Fruit fly (Drosophila melanogaster) S2 (cell line): ENCODE results near the gene CG12493.

Source experiments
- CG8478 ChIP-seq: fragments of >200 bp; optimal IDR thresholded peaks from 2 replicates; lab custom pipeline; 2018
- CTCF ChIP-seq, 2 experiments: fragments of >200 bp; optimal IDR thresholded peaks; 2 replicates each; lab custom pipeline; 2018

The CG12493 gene

DNA sequence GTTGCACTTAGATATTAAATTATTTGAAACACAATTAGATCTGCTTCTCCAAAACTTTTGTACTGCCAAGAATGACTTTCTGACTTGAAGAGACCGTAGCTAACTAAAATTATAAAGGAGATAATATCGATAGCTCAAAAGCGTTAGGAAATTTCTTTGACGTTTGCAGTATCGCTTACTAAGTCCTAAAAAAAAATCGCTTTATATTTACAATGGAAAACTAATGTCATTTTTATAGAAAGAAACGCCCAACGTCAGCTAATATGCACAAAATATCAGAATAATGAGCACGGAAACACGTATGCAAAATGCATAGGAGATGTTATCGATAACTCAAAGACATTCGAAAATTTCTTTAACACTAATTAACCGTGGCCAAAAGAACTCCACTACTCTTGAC is at the start of gene CG12493:
Gene CG12493, minus strand, starts transcription at position 101 of the 400 bp plus-strand sequence.
- TF ChIP-seq CTCF (optimal IDR thresholded peaks at IDR 0.05; lab: Kevin White, UChicago) (no peak), CG8478 (lab: Kevin White, UChicago) (no peak)

DNA sequence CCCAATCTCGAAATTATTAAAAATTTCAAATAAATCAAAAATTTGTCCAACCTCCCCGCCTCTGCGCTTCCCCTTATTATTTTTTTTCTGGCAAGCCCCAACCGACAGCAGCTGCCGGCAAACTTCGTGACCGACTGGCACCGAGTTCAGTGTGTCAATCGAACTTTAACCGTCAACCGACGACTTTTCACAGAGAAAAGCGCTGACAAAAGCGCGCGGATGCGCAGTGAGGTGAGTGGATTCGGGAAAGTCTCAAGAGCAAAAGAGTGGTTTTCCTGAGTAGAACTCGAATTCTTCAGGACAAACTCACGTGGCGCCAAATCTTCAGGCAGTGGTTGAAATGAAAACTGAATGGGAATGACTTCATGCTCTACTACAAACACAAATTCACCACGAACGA is 47.1 kb upstream of the CG12493 start:
- TF ChIP-seq CG8478 (lab: Kevin White, UChicago) (no peak), CTCF (optimal IDR thresholded peaks at IDR 0.05; lab: Kevin White, UChicago) (peak; percentile 41)

dm6 chr3L:4776432-4776831 is 22.9 kb upstream of the CG12493 start:
- TF ChIP-seq CTCF (optimal IDR thresholded peaks at IDR 0.05; lab: Kevin White, UChicago) (peak; percentile 30 to 55), CG8478 (lab: Kevin White, UChicago) (no peak)

DNA sequence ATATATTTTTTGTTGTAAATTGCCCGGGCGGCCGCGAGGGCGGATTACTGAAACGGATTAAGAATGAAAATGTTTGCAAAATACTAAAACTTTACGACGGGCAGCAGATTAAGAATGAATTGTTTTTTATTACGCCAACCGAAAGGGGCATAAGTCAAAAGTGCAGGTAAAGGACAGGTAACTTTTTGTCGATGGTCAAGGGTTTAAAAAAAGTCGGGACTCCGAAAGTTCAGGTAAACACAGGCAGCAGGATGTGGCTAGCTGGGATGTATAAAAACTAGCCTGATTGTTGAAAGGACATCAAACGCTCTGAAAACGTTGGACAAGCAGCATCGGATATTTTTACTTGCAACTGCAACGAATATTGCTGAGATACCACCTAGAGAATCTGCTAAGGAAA is 4.0 kb upstream of the CG12493 start, which contains the start of gene CG13711:
Gene CG13711, plus strand, starts transcription at position 301 of the 400 bp plus-strand sequence.
- no peak for TF ChIP-seq CG8478 (lab: Kevin White, UChicago)
- TF ChIP-seq CTCF (optimal IDR thresholded peaks at IDR 0.05; lab: Kevin White, UChicago) = no peak

- TF ChIP-seq CTCF (optimal IDR thresholded peaks at IDR 0.05; lab: Kevin White, UChicago) = no peak
- TF ChIP-seq CG8478 (lab: Kevin White, UChicago) = no peak
Observed at dm6 chr3L:4750754-4751153, 2.8 kb downstream of the CG12493 start.

DNA sequence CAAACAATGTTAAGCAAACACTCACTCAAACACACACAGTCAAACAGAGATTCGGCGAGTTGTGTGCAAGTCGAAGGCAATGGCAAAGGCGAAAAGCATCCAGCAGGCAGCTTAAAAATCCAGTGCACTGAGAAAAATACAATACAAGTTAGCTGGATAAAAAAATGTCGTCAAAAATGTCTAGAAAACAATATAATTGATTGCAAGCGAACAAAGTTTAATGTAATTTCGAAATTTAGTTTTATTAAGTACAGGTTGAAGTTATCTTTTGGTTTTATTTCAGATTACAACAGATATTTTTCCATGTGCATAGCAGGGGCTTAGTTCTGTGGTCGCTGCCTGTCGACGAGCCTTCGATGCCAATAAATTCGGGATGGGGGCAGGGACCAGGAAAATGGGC is 4.4 kb downstream of the CG12493 start:
- no peak for TF ChIP-seq CG8478 (lab: Kevin White, UChicago)
- TF ChIP-seq CTCF (optimal IDR thresholded peaks at IDR 0.05; lab: Kevin White, UChicago) = no peak

- TF ChIP-seq CG8478 (lab: Kevin White, UChicago) = no peak
- no peak for TF ChIP-seq CTCF (optimal IDR thresholded peaks at IDR 0.05; lab: Kevin White, UChicago)
Observed at dm6 chr3L:4748053-4748452, 5.5 kb downstream of the CG12493 start.

DNA sequence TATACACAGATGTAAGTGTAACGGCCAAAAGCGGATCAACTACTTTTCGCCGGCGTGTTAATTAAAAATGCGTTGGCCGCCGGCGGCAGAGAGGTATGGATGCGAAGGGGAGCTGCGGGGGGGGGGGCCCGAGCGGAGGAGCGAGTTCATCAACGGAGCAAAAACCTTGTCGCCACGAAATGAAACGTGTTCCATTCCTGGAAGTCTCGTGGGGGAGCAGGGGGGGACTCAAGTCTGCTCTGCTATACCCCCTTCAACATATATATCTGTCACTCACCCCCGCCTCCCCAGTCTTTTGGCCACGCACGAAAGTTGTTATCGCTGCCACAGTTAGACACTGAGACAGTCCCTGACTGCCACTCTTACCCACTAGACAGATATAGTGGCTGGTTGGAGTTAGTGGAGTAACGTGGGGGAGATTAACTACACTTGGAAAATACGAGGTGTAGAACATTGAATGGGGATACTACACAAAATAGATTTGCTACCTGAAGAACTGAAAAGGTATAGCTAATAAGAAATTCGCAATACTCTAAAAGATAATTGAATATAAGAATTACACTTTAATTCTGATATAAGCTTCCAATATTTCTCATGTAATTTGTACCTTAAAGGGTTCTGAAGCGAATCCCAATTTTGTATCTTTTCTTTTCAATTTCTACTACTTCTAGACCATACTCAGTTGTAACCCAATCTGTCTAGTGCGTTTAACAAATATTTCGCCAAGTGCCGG is 6.3 kb downstream of the CG12493 start:
- TF ChIP-seq CTCF (optimal IDR thresholded peaks at IDR 0.05; lab: Kevin White, UChicago) (no peak), CG8478 (lab: Kevin White, UChicago) (no peak)

dm6 chr3L:4745143-4745542 is 8.4 kb downstream of the CG12493 start:
- no peak for TF ChIP-seq CTCF (optimal IDR thresholded peaks at IDR 0.05; lab: Kevin White, UChicago)
- TF ChIP-seq CG8478 (lab: Kevin White, UChicago) = no peak

DNA sequence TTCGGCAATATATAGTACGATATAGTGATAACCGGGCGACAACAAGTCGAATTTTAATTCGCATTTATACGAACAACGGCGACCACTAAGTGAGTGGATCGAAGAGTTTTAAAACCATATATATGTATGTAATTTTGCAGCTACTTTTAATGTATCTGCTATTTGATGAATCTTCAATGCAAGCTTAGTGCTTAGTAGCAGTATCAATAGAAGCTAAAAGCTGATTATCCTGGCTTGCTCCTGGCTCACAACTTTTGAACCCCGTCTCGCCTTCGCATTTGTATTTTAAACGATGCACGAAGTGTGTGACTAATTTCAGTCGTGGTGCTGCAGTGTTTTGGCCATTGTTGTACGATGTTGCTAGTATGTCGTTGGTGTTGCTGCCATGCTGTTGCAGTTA is 16.9 kb downstream of the CG12493 start:
- TF ChIP-seq CTCF (optimal IDR thresholded peaks at IDR 0.05; lab: Kevin White, UChicago) (no peak), CG8478 (lab: Kevin White, UChicago) (no peak)

dm6 chr3L:4731687-4732086 is 21.9 kb downstream of the CG12493 start:
- no peak for TF ChIP-seq CG8478 (lab: Kevin White, UChicago)
- no peak for TF ChIP-seq CTCF (optimal IDR thresholded peaks at IDR 0.05; lab: Kevin White, UChicago)

DNA sequence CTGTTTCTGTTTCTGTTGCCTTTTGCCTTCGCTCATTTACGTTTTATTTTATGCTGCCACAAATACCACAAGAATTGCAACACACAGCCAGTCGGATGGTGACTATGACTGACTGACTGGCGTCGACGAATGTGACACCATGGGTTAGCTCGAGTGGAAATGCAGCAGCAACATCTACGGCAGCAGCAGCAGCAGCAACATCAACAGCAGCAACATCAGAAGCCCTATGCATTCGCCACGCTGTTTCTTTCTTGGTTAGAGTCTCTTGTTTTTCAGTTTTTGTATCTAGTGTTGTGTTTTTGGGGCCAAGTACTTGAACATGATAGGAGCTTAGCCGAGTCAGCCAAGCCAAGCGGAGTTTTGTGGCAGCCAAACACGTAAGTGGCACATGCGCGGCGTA is 23.7 kb downstream of the CG12493 start:
- TF ChIP-seq CG8478 (lab: Kevin White, UChicago) (no peak), CTCF (optimal IDR thresholded peaks at IDR 0.05; lab: Kevin White, UChicago) (no peak)

DNA sequence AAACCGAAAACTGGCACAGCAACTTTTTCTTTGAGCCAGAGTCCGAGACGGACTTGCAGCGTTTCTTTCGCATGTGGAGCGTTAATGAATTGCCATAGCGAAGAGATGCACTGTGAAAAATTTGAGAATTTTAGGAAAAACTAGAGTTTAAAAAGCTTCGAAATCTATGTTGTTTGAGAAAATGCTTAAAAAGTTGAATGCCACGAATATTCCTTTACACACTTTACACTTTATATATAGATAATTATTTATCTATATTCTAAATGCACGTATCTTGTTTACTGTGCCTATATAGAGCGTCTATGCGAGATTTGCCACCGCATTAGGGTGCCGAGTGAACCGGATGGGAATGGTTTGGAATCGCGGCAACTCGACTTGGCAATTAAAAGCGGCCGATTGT is 31.7 kb downstream of the CG12493 start:
- TF ChIP-seq CTCF (optimal IDR thresholded peaks at IDR 0.05; lab: Kevin White, UChicago) (no peak), CG8478 (lab: Kevin White, UChicago) (no peak)

- TF ChIP-seq CTCF (optimal IDR thresholded peaks at IDR 0.05; lab: Kevin White, UChicago) (no peak), CG8478 (lab: Kevin White, UChicago) (no peak)
Observed at dm6 chr3L:4720510-4721157, 32.9 kb downstream of the CG12493 start.

DNA sequence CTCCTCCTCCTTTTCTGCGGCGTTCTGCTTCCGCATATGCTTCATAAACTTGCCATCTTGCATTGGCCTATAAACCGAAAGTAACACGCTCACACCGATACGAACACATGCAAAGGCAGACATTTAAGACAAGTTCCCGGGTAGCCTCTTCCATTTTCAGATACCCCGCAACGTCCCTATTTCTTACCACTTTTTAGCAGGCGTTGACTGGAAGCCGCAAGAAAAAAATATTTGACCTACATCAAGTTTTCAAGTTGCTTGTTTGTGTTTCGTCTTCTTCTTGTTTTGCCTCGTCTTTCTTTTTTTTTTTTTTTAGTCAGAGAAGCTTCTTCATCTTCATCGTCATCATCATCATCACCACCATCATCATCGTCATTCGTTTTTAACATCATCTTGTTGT is 33.8 kb downstream of the CG12493 start:
- TF ChIP-seq CTCF (optimal IDR thresholded peaks at IDR 0.05; lab: Kevin White, UChicago) (no peak), CG8478 (lab: Kevin White, UChicago) (no peak)
